Fruit fly (Drosophila melanogaster) whole organism: ENCODE data around the gene rgn.

Experiments
- CG8478 ChIP-seq: fragments of >200 bp; optimal IDR thresholded peaks from 2 replicates; lab custom pipeline; 2018; ENCODE audit warnings: inconsistent platforms
- Dll ChIP-seq: fragments of >200 bp; optimal IDR thresholded peaks from 2 replicates; lab custom pipeline; 2017
- EcR ChIP-seq, 2 experiments: fragments of >200 bp; optimal IDR thresholded peaks; 2 replicates each; lab custom pipeline; 2017; ENCODE audit warnings: missing biosample characterization in 2 of 2, missing genetic modification characterization in 2 of 2, missing genetic modification reagents in 2 of 2
- pan ChIP-seq: fragments of >200 bp; optimal IDR thresholded peaks from 2 replicates; lab custom pipeline; 2017
- psq ChIP-seq: fragments of >200 bp; optimal IDR thresholded peaks from 2 replicates; lab custom pipeline; 2017
- usp ChIP-seq: fragments of >200 bp; optimal IDR thresholded peaks from 2 replicates; lab custom pipeline; 2017; ENCODE audit warnings: missing biosample characterization, missing genetic modification characterization, mixed read lengths

The rgn gene

dm6 chr3L:21400206-21400605 is 17.9 kb downstream of the rgn start:
- TF ChIP-seq Dll (lab: Kevin White, UChicago) (no peak), usp (GFP tag; lab: Kevin White, UChicago) (no peak), psq (lab: Kevin White, UChicago) (no peak), pan (lab: Kevin White, UChicago) (no peak), CG8478 (lab: Kevin White, UChicago) (no peak), EcR (GFP tag; optimal IDR thresholded peaks at IDR 0.05; lab: Kevin White, UChicago) (no peak)

- no peak for TF ChIP-seq CG8478 (lab: Kevin White, UChicago)
- no peak for TF ChIP-seq pan (lab: Kevin White, UChicago)
- no peak for TF ChIP-seq usp (GFP tag; lab: Kevin White, UChicago)
- TF ChIP-seq EcR (GFP tag; optimal IDR thresholded peaks at IDR 0.05; lab: Kevin White, UChicago) = no peak
- no peak for TF ChIP-seq psq (lab: Kevin White, UChicago)
- TF ChIP-seq Dll (lab: Kevin White, UChicago) = no peak
These were observed 20.3 kb downstream of the rgn start for dm6 chr3L:21402552-21402951.

- TF ChIP-seq CG8478 (lab: Kevin White, UChicago) (no peak), pan (lab: Kevin White, UChicago) (no peak), usp (GFP tag; lab: Kevin White, UChicago) (no peak), Dll (lab: Kevin White, UChicago) (no peak), psq (lab: Kevin White, UChicago) (no peak), EcR (GFP tag; optimal IDR thresholded peaks at IDR 0.05; lab: Kevin White, UChicago) (no peak)
These were observed 24.3 kb downstream of the rgn start, which contains the start of gene sa for dm6 chr3L:21406638-21407037. sa (minus strand) TSS chr3L:21406738.

dm6 chr3L:21412140-21412539 is 29.8 kb downstream of the rgn start:
- TF ChIP-seq usp (GFP tag; lab: Kevin White, UChicago) (no peak), pan (lab: Kevin White, UChicago) (no peak), EcR (GFP tag; optimal IDR thresholded peaks at IDR 0.05; lab: Kevin White, UChicago) (no peak), psq (lab: Kevin White, UChicago) (no peak), CG8478 (lab: Kevin White, UChicago) (no peak), Dll (lab: Kevin White, UChicago) (no peak)

dm6 chr3L:21414331-21414730 is 32.0 kb downstream of the rgn start:
- TF ChIP-seq psq (lab: Kevin White, UChicago) (no peak), Dll (lab: Kevin White, UChicago) (no peak), CG8478 (lab: Kevin White, UChicago) (no peak), usp (GFP tag; lab: Kevin White, UChicago) (no peak), pan (lab: Kevin White, UChicago) (no peak), EcR (GFP tag; optimal IDR thresholded peaks at IDR 0.05; lab: Kevin White, UChicago) (no peak)

dm6 chr3L:21416921-21417447 is 34.7 kb downstream of the rgn start:
- no peak for TF ChIP-seq usp (GFP tag; lab: Kevin White, UChicago)
- no peak for TF ChIP-seq psq (lab: Kevin White, UChicago)
- TF ChIP-seq EcR (GFP tag; optimal IDR thresholded peaks at IDR 0.05; lab: Kevin White, UChicago) = no peak
- no peak for TF ChIP-seq Dll (lab: Kevin White, UChicago)
- TF ChIP-seq CG8478 (lab: Kevin White, UChicago) = no peak
- TF ChIP-seq pan (lab: Kevin White, UChicago) = no peak

- TF ChIP-seq psq (lab: Kevin White, UChicago) (no peak), Dll (lab: Kevin White, UChicago) (no peak), usp (GFP tag; lab: Kevin White, UChicago) (no peak), EcR (GFP tag; optimal IDR thresholded peaks at IDR 0.05; lab: Kevin White, UChicago) (no peak)
These were observed 35.7 kb downstream of the rgn start for dm6 chr3L:21417884-21418536.

dm6 chr3L:21427490-21427889 is 45.2 kb downstream of the rgn start, which contains the start of gene CG33288:
CG33288 (plus strand) TSS chr3L:21427790.
- TF ChIP-seq EcR (GFP tag; optimal IDR thresholded peaks at IDR 0.05; lab: Kevin White, UChicago) (no peak), CG8478 (lab: Kevin White, UChicago) (no peak), Dll (lab: Kevin White, UChicago) (no peak), usp (GFP tag; lab: Kevin White, UChicago) (no peak), pan (lab: Kevin White, UChicago) (no peak), psq (lab: Kevin White, UChicago) (no peak)

dm6 chr3L:21433098-21433497 is 50.8 kb downstream of the rgn start, which contains the start of the genes barc and Aef1:
barc (minus strand) TSS chr3L:21433134.
Aef1 (plus strand) TSS chr3L:21433422.
- TF ChIP-seq psq (lab: Kevin White, UChicago) (no peak), EcR (GFP tag; optimal IDR thresholded peaks at IDR 0.05; lab: Kevin White, UChicago) (no peak), CG8478 (lab: Kevin White, UChicago) (no peak), Dll (lab: Kevin White, UChicago) (no peak), usp (GFP tag; lab: Kevin White, UChicago) (no peak), pan (lab: Kevin White, UChicago) (no peak)

- TF ChIP-seq CG8478 (lab: Kevin White, UChicago) (no peak), usp (GFP tag; lab: Kevin White, UChicago) (no peak), psq (lab: Kevin White, UChicago) (no peak), EcR (GFP tag; optimal IDR thresholded peaks at IDR 0.05; lab: Kevin White, UChicago) (no peak), Dll (lab: Kevin White, UChicago) (no peak), pan (lab: Kevin White, UChicago) (no peak)
These were observed 51.6 kb downstream of the rgn start for dm6 chr3L:21433744-21434384.

dm6 chr3L:21436089-21436488 is 53.8 kb downstream of the rgn start:
- TF ChIP-seq usp (GFP tag; lab: Kevin White, UChicago) (no peak), Dll (lab: Kevin White, UChicago) (no peak), pan (lab: Kevin White, UChicago) (no peak), psq (lab: Kevin White, UChicago) (no peak), CG8478 (lab: Kevin White, UChicago) (no peak), EcR (GFP tag; optimal IDR thresholded peaks at IDR 0.05; lab: Kevin White, UChicago) (no peak)
